Worm (Caenorhabditis elegans) whole organism, L1 larva: ENCODE results near the gene hex-5.

ENCODE experiments used
- nhr-28 ChIP-seq: fragments of 150-350 bp; optimal IDR thresholded peaks from 2 replicates; lab custom pipeline; 2014; ENCODE audit warnings: missing biosample characterization, missing genetic modification characterization
- nhr-76 ChIP-seq: sonication (generic microtip); optimal IDR thresholded peaks from 2 replicates; lab custom pipeline; 2017; ENCODE audit warnings: missing biosample characterization, missing genetic modification characterization

- TF ChIP-seq nhr-76 (tag; lab: Kevin White, UChicago): no peak
- TF ChIP-seq nhr-28: no peak
Observed at ce11 chrX:14938188-14938587, 33.1 kb upstream of the hex-5 start.
